Fruit fly (Drosophila melanogaster): ENCODE data around the gene CG1105.

CG1105 gene

dm6 chr3R:7091904-7092303, 25.0 kb upstream of the CG1105 start (continued):
- TF ChIP-seq CG34224 (GFP tag; IDR thresholded peaks at IDR 0.05; ENCODE audit: partially characterized antibody) (peak; percentile 66), CG7556 (GFP tag; optimal IDR thresholded peaks at IDR 0.05) (no peak), jigr1 (GFP tag; IDR thresholded peaks at IDR 0.05) (no peak), lilli (GFP tag; optimal IDR thresholded peaks at IDR 0.05) (peak; percentile 59), ssp (GFP tag; IDR thresholded peaks at IDR 0.05) (no peak), vfl (GFP tag; optimal IDR thresholded peaks at IDR 0.05) (no peak), fd102C (GFP tag; optimal IDR thresholded peaks at IDR 0.05) (no peak), CG31388 (GFP tag; optimal IDR thresholded peaks at IDR 0.05) (no peak), stwl (tag; optimal IDR thresholded peaks at IDR 0.05) (peak; percentile 99), CG2199 (GFP tag; IDR thresholded peaks at IDR 0.05) (peak; percentile 73; the same call in 1 of the 3 replicates), CG5180 (GFP tag; optimal IDR thresholded peaks at IDR 0.05) (no peak), otp (GFP tag; IDR thresholded peaks at IDR 0.05) (no peak), disco-r (GFP tag; optimal IDR thresholded peaks at IDR 0.05) (no peak), sens-2 (GFP tag; IDR thresholded peaks at IDR 0.05) (no peak), jing (GFP tag; optimal IDR thresholded peaks at IDR 0.05) (no peak), HLH4C (GFP tag; IDR thresholded peaks at IDR 0.05; ENCODE audit: partially characterized antibody) (peak; percentile 56; the same call in 2 of the 3 replicates), sr (GFP tag; IDR thresholded peaks at IDR 0.05) (no peak), CG17802 (tag; optimal IDR thresholded peaks at IDR 0.05) (no peak), HLH3B (GFP tag; IDR thresholded peaks at IDR 0.05) (no peak), CG11247 (GFP tag; IDR thresholded peaks at IDR 0.05) (no peak), CG2678 (tag; optimal IDR thresholded peaks at IDR 0.05) (no peak), CG9215 (GFP tag; IDR thresholded peaks at IDR 0.05) (no peak), salm (tag; optimal IDR thresholded peaks at IDR 0.05) (no peak), Chrac-16 (GFP tag; optimal IDR thresholded peaks at IDR 0.05) (peak; percentile 18), CG13287 (GFP tag; IDR thresholded peaks at IDR 0.05; ENCODE audit: partially characterized antibody) (peak; percentile 80), CG14965 (GFP tag; optimal IDR thresholded peaks at IDR 0.05; ENCODE audit: borderline replicate concordance) (no peak), CG7271 (tag; optimal IDR thresholded peaks at IDR 0.05) (no peak), MTF-1 (GFP tag; optimal IDR thresholded peaks at IDR 0.05; ENCODE audit: borderline replicate concordance) (no peak), CG10366 (GFP tag; IDR thresholded peaks at IDR 0.05) (no peak), lola (GFP tag; optimal IDR thresholded peaks at IDR 0.05) (no peak), lab (GFP tag; optimal IDR thresholded peaks at IDR 0.05) (no peak), Six4 (GFP tag; optimal IDR thresholded peaks at IDR 0.05) (peak; percentile 4), CG14860 (GFP tag; IDR thresholded peaks at IDR 0.05; ENCODE audit: partially characterized antibody) (peak; percentile 70), Opbp (GFP tag; IDR thresholded peaks at IDR 0.05; ENCODE audit: partially characterized antibody) (peak; percentile 86), fd3F (GFP tag; optimal IDR thresholded peaks at IDR 0.05) (no peak), Trl (optimal IDR thresholded peaks at IDR 0.05) (no peak), Trl (GFP tag; optimal IDR thresholded peaks at IDR 0.05) (peak; percentile 52), Hand (GFP tag; optimal IDR thresholded peaks at IDR 0.05) (no peak), gsb (GFP tag; IDR thresholded peaks at IDR 0.05) (no peak), CG1529 (GFP tag; optimal IDR thresholded peaks at IDR 0.05) (peak; percentile 12), Hmx (GFP tag; optimal IDR thresholded peaks at IDR 0.05) (no peak), Taf1 (GFP tag; IDR thresholded peaks at IDR 0.05) (no peak), caup (GFP tag; optimal IDR thresholded peaks at IDR 0.05; ENCODE audit: severe bottlenecking) (no peak), CG2120 (GFP tag; optimal IDR thresholded peaks at IDR 0.05) (peak; percentile 58), dimm (GFP tag; IDR thresholded peaks at IDR 0.05) (no peak), unc-4 (GFP tag; IDR thresholded peaks at IDR 0.05; ENCODE audit: partially characterized antibody) (peak; percentile 69), Hr3 (GFP tag; optimal IDR thresholded peaks at IDR 0.05) (peak; percentile 30), Spps (tag; optimal IDR thresholded peaks at IDR 0.05) (no peak), Fer2 (tag; optimal IDR thresholded peaks at IDR 0.05) (no peak), Nf-YC (tag; optimal IDR thresholded peaks at IDR 0.05) (peak; percentile 22), klu (GFP tag; IDR thresholded peaks at IDR 0.05) (no peak)
